Worm (Caenorhabditis elegans): ENCODE data around the gene R08A2.1.
A peak's percentile ranks its signal among the peaks of the same experiment; 100 is the strongest.

Gene R08A2.1

DNA sequence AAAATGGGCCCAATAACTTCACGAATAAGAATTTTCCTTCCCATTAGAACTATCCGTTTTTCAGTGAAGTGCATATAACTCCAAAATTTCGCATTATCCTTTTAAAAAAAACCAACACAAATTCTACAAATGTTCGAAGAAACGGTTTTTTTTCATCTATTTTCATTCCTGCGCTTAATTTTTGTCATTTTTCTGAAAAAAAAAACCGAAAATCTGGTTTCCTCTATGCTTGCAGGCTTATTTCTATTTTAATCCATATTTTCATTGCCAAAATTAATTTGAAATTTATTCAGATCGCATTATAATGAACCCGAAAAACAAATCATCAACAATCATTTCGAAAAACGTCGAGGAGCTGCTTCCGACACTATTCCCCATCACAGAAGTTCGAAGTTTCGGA is 20.7 kb downstream of the R08A2.1 start, which contains the start of gene set-5:
Gene set-5, plus strand, starts transcription at position 301 of the 400 bp plus-strand sequence.
- no peak for TF ChIP-seq ref-1 (GFP tag; conservative IDR thresholded peaks at IDR 0.05)
- no peak for TF ChIP-seq T22C8.4 (GFP tag; IDR thresholded peaks at IDR 0.05)
- TF ChIP-seq ztf-23 (GFP tag; IDR thresholded peaks at IDR 0.05) = no peak
- no peak for TF ChIP-seq cog-1 (tag; optimal IDR thresholded peaks at IDR 0.05)
- TF ChIP-seq tab-1 (GFP tag; IDR thresholded peaks at IDR 0.05) = no peak
- TF ChIP-seq med-1 (GFP tag; optimal IDR thresholded peaks at IDR 0.05; ENCODE audit: insufficient read depth) = no peak
- no peak for TF ChIP-seq flt-1 (GFP tag; IDR thresholded peaks at IDR 0.05)
- no peak for TF ChIP-seq ztf-29 (GFP tag; IDR thresholded peaks at IDR 0.05)

ce11 chrV:14698005-14698404 is 21.4 kb downstream of the R08A2.1 start:
- no peak for TF ChIP-seq tab-1 (GFP tag; IDR thresholded peaks at IDR 0.05)
- no peak for TF ChIP-seq T22C8.4 (GFP tag; IDR thresholded peaks at IDR 0.05)
- no peak for TF ChIP-seq ztf-23 (GFP tag; IDR thresholded peaks at IDR 0.05)
- no peak for TF ChIP-seq flt-1 (GFP tag; IDR thresholded peaks at IDR 0.05)
- no peak for TF ChIP-seq med-1 (GFP tag; optimal IDR thresholded peaks at IDR 0.05; ENCODE audit: insufficient read depth)
- TF ChIP-seq ztf-29 (GFP tag; IDR thresholded peaks at IDR 0.05) = no peak
- no peak for TF ChIP-seq klf-2 (GFP tag; conservative IDR thresholded peaks at IDR 0.05)
- TF ChIP-seq ref-1 (GFP tag; conservative IDR thresholded peaks at IDR 0.05) = no peak
- no peak for TF ChIP-seq cog-1 (tag; optimal IDR thresholded peaks at IDR 0.05)

ce11 chrV:14696604-14697307 is 22.6 kb downstream of the R08A2.1 start, which contains the start of gene unc-112:
Gene unc-112, minus strand, starts transcription at chrV:14696654.
- TF ChIP-seq flt-1 (GFP tag; IDR thresholded peaks at IDR 0.05) (0 out of 2 replicates have a peak, but pooled peaks have one; percentile 11), ztf-29 (GFP tag; IDR thresholded peaks at IDR 0.05) (0 out of 2 replicates have a peak, but pooled peaks have one; percentile 31), klf-2 (GFP tag; conservative IDR thresholded peaks at IDR 0.05) (0 out of 2 replicates have a peak, but pooled peaks have one; percentile 38), T22C8.4 (GFP tag; IDR thresholded peaks at IDR 0.05) (no peak), ztf-23 (GFP tag; IDR thresholded peaks at IDR 0.05) (peak; percentile 66; the same call in 1 of the 2 replicates), cog-1 (tag; optimal IDR thresholded peaks at IDR 0.05) (peak; percentile 92), tab-1 (GFP tag; IDR thresholded peaks at IDR 0.05) (no peak)

- TF ChIP-seq cog-1 (tag; optimal IDR thresholded peaks at IDR 0.05) (no peak), med-1 (GFP tag; optimal IDR thresholded peaks at IDR 0.05; ENCODE audit: insufficient read depth) (no peak), flt-1 (GFP tag; IDR thresholded peaks at IDR 0.05) (no peak), T22C8.4 (GFP tag; IDR thresholded peaks at IDR 0.05) (no peak), ref-1 (GFP tag; conservative IDR thresholded peaks at IDR 0.05) (no peak), tab-1 (GFP tag; IDR thresholded peaks at IDR 0.05) (no peak), klf-2 (GFP tag; conservative IDR thresholded peaks at IDR 0.05) (no peak), ztf-23 (GFP tag; IDR thresholded peaks at IDR 0.05) (no peak), ztf-29 (GFP tag; IDR thresholded peaks at IDR 0.05) (no peak)
Observed at ce11 chrV:14695713-14696112, 23.7 kb downstream of the R08A2.1 start.

- peak; percentile 79 for TF ChIP-seq tab-1 (GFP tag; IDR thresholded peaks at IDR 0.05)
- peak; percentile 2 for TF ChIP-seq med-1 (GFP tag; optimal IDR thresholded peaks at IDR 0.05; ENCODE audit: insufficient read depth)
- peak; percentile 88 for TF ChIP-seq flt-1 (GFP tag; IDR thresholded peaks at IDR 0.05)
- TF ChIP-seq T22C8.4 (GFP tag; IDR thresholded peaks at IDR 0.05) = peak; percentile 34; the same call in 1 of the 2 replicates
- no peak for TF ChIP-seq ztf-29 (GFP tag; IDR thresholded peaks at IDR 0.05)
- TF ChIP-seq ref-1 (GFP tag; conservative IDR thresholded peaks at IDR 0.05) = no peak
- 0 out of 2 replicates have a peak, but pooled peaks have one; percentile 61 for TF ChIP-seq klf-2 (GFP tag; conservative IDR thresholded peaks at IDR 0.05)
- no peak for TF ChIP-seq cog-1 (tag; optimal IDR thresholded peaks at IDR 0.05)
Observed at ce11 chrV:14689060-14689750, 30.2 kb downstream of the R08A2.1 start, which contains the start of gene gasr-8. Gene gasr-8, plus strand, starts transcription at chrV:14689110.

DNA sequence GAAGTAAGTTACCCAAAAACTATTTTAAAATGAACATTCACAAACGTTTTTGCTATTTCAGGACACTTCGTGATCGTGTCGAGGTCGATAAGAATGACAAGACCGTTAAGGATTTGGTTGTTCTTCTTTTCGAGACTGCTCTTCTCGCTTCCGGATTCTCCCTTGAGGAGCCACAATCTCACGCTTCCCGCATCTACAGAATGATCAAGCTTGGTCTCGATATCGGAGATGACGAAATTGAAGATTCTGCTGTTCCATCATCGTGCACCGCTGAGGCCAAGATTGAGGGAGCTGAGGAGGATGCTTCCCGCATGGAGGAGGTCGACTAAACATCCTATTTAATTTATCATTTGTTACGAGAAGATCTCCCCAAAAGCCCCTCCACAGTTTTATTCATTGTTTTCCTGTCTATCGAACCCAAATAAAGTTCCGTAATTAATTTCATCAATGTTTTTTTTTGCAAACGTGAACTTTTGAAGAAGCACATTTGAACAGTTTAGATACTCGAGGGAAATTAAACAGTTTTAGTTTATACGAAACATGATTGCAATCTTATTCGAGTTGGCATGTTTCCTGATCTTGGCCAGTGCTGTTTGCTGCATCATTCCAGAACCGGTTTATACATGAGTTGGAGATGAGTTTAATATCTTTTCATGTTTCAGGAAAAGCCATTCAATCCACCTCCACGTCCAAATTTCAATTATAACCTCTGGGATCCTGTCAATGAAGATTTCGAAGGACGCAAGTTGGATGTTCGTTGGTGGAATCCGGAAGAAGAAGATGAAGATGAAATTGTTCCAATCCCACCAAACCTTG is 31.1 kb downstream of the R08A2.1 start, which contains the start of gene C47E8.11:
Gene C47E8.11, plus strand, starts transcription at position 520 of the 816 bp plus-strand sequence.
- TF ChIP-seq med-1 (GFP tag; optimal IDR thresholded peaks at IDR 0.05; ENCODE audit: insufficient read depth) = no peak

ce11 chrV:14687106-14687964 is 32.1 kb downstream of the R08A2.1 start:
- TF ChIP-seq ref-1 (GFP tag; conservative IDR thresholded peaks at IDR 0.05) = no peak

DNA sequence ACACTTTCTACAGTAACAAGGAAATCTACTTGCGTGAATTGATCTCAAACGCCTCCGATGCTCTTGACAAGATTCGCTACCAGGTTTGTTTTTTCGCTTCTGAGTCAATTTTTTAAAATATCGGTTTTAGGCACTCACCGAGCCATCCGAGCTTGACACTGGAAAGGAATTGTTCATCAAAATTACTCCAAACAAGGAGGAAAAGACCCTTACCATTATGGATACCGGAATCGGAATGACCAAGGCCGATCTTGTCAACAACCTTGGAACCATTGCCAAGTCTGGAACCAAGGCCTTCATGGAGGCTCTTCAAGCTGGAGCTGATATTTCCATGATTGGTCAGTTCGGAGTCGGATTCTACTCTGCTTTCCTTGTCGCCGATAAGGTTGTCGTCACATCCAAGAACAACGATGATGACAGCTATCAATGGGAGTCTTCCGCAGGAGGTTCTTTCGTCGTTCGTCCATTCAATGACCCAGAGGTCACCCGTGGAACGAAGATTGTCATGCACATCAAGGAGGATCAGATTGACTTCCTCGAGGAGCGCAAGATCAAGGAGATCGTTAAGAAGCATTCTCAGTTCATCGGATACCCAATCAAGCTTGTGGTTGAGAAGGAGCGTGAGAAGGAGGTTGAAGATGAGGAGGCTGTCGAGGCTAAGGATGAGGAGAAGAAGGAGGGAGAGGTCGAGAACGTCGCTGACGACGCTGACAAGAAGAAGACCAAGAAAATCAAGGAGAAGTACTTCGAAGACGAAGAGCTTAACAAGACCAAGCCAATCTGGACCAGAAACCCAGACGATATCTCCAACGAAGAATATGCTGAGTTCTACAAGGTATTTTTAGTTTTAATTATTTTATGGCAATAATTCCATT is 32.9 kb downstream of the R08A2.1 start:
- no peak for TF ChIP-seq flt-1 (GFP tag; IDR thresholded peaks at IDR 0.05)
- TF ChIP-seq ref-1 (GFP tag; conservative IDR thresholded peaks at IDR 0.05) = no peak
- no peak for TF ChIP-seq tab-1 (GFP tag; IDR thresholded peaks at IDR 0.05)
- TF ChIP-seq T22C8.4 (GFP tag; IDR thresholded peaks at IDR 0.05) = no peak
- no peak for TF ChIP-seq ztf-23 (GFP tag; IDR thresholded peaks at IDR 0.05)
- TF ChIP-seq cog-1 (tag; optimal IDR thresholded peaks at IDR 0.05) = no peak

Measured in whole organism, midembryonic.